Worm (Caenorhabditis elegans) whole organism, L2 larva: ENCODE data around the gene math-39.

Experiments
- C34F6.9 ChIP-seq: fragments of 150-350 bp; optimal IDR thresholded peaks from 2 replicates; lab custom pipeline; 2014; ENCODE audit warnings: missing biosample characterization, missing genetic modification characterization
- F13H6.1 ChIP-seq: sonication (generic microtip); optimal IDR thresholded peaks from 2 replicates; lab custom pipeline; 2016; ENCODE audit warnings: missing genetic modification characterization, missing compliant biosample characterization
- Y55F3AM.14 ChIP-seq: fragments of 200-800 bp; sonication (Bioruptor generic); optimal IDR thresholded peaks from 2 replicates; lab custom pipeline; 2018; ENCODE audit warnings: mild to moderate bottlenecking, missing genetic modification characterization, missing compliant biosample characterization
- ZK546.5 ChIP-seq: sonication (generic microtip); optimal IDR thresholded peaks from 2 replicates; lab custom pipeline; 2017; ENCODE audit warnings: missing biosample characterization, missing genetic modification characterization
- alr-1 ChIP-seq: fragments of 150-350 bp; optimal IDR thresholded peaks from 2 replicates; lab custom pipeline; 2014; ENCODE audit warnings: missing biosample characterization, missing genetic modification characterization
- ama-1 ChIP-seq: fragments of 150-350 bp; optimal IDR thresholded peaks from 2 replicates; lab custom pipeline; 2018; ENCODE audit warnings: inconsistent platforms
- ceh-16 ChIP-seq: fragments of 150-350 bp; optimal IDR thresholded peaks from 2 replicates; lab custom pipeline; 2014; ENCODE audit warnings: missing biosample characterization, missing genetic modification characterization
- crh-2 ChIP-seq: sonication (generic microtip); optimal IDR thresholded peaks from 2 replicates; lab custom pipeline; 2017; ENCODE audit warnings: missing biosample characterization, missing genetic modification characterization
- dmd-4 ChIP-seq: sonication (generic microtip); optimal IDR thresholded peaks from 2 replicates; lab custom pipeline; 2017; ENCODE audit warnings: missing biosample characterization, missing genetic modification characterization
- egl-27 ChIP-seq: sonication (generic microtip); optimal IDR thresholded peaks from 3 replicates; lab custom pipeline; 2017; ENCODE audit warnings: missing biosample characterization, missing genetic modification reagents, missing genetic modification characterization
- elt-3 ChIP-seq: sonication (generic microtip); optimal IDR thresholded peaks from 2 replicates; lab custom pipeline; 2017; ENCODE audit warnings: missing biosample characterization, missing genetic modification characterization
- fos-1 ChIP-seq: fragments of 150-350 bp; optimal IDR thresholded peaks from 2 replicates; lab custom pipeline; 2014; ENCODE audit warnings: missing biosample characterization, missing genetic modification characterization
- gmeb-1 ChIP-seq: fragments of 150-350 bp; optimal IDR thresholded peaks from 2 replicates; lab custom pipeline; 2014; ENCODE audit warnings: missing biosample characterization, missing genetic modification characterization
- lin-13 ChIP-seq: fragments of 150-350 bp; optimal IDR thresholded peaks from 2 replicates; lab custom pipeline; 2014; ENCODE audit warnings: missing biosample characterization, missing genetic modification reagents, missing genetic modification characterization
- lin-39 ChIP-seq: fragments of 150-350 bp; optimal IDR thresholded peaks from 2 replicates; lab custom pipeline; 2014; ENCODE audit warnings: missing biosample characterization, missing genetic modification reagents, missing genetic modification characterization
- lsy-2 ChIP-seq, 2 experiments: fragments of 150-350 bp in 1 of 2; sonication (generic microtip) in 1 of 2; optimal IDR thresholded peaks; 2 replicates each; lab custom pipeline; 2014 to 2017; ENCODE audit warnings: missing biosample characterization in 2 of 2, missing genetic modification characterization in 2 of 2
- mbf-1 ChIP-seq: sonication (generic microtip); optimal IDR thresholded peaks from 2 replicates; lab custom pipeline; 2017; ENCODE audit warnings: missing biosample characterization, missing genetic modification characterization
- nhr-10 ChIP-seq: sonication (generic microtip); optimal IDR thresholded peaks from 2 replicates; lab custom pipeline; 2017; ENCODE audit warnings: missing biosample characterization, missing genetic modification characterization
- nhr-11 ChIP-seq: fragments of 150-350 bp; optimal IDR thresholded peaks from 2 replicates; lab custom pipeline; 2014; ENCODE audit warnings: missing biosample characterization, missing genetic modification characterization
- nhr-12 ChIP-seq: fragments of 150-350 bp; optimal IDR thresholded peaks from 2 replicates; lab custom pipeline; 2014; ENCODE audit warnings: missing biosample characterization, missing genetic modification characterization
- nhr-129 ChIP-seq: fragments of 150-350 bp; optimal IDR thresholded peaks from 2 replicates; lab custom pipeline; 2014; ENCODE audit warnings: missing biosample characterization, missing genetic modification characterization
- nhr-21 ChIP-seq: fragments of 150-350 bp; optimal IDR thresholded peaks from 2 replicates; lab custom pipeline; 2014; ENCODE audit warnings: missing biosample characterization, missing genetic modification characterization
- nhr-23 ChIP-seq: fragments of 150-350 bp; optimal IDR thresholded peaks from 2 replicates; lab custom pipeline; 2014; ENCODE audit warnings: missing biosample characterization, missing genetic modification reagents, missing genetic modification characterization
- nhr-25 ChIP-seq: fragments of 150-350 bp; sonication (generic microtip); optimal IDR thresholded peaks from 3 replicates; lab custom pipeline; 2014; ENCODE audit warnings: missing biosample characterization, missing genetic modification characterization
- peb-1 ChIP-seq: fragments of 150-350 bp; optimal IDR thresholded peaks from 2 replicates; lab custom pipeline; 2014; ENCODE audit warnings: missing biosample characterization, missing genetic modification characterization
- sem-4 ChIP-seq: fragments of 150-350 bp; optimal IDR thresholded peaks from 2 replicates; lab custom pipeline; 2014; ENCODE audit warnings: missing biosample characterization, missing genetic modification reagents, missing genetic modification characterization
- sma-3 ChIP-seq: sonication (generic microtip); optimal IDR thresholded peaks from 2 replicates; lab custom pipeline; 2016; ENCODE audit warnings: missing genetic modification reagents, missing genetic modification characterization, missing compliant biosample characterization
- sma-9 ChIP-seq, 2 experiments: fragments of 150-350 bp in 1 of 2; sonication (generic microtip) in 1 of 2; optimal IDR thresholded peaks; 2 replicates each; lab custom pipeline; 2014 to 2016; ENCODE audit warnings: missing genetic modification characterization in 2 of 2, mild to moderate bottlenecking in 1 of 2, missing biosample characterization in 1 of 2, missing compliant biosample characterization in 1 of 2, missing genetic modification reagents in 1 of 2, moderate library complexity in 1 of 2
- snpc-4 ChIP-seq: fragments of 150-350 bp; optimal IDR thresholded peaks from 2 replicates; lab custom pipeline; 2014; ENCODE audit warnings: missing biosample characterization, missing genetic modification characterization
- unc-39 ChIP-seq: fragments of 150-350 bp; optimal IDR thresholded peaks from 2 replicates; lab custom pipeline; 2014; ENCODE audit warnings: missing biosample characterization, missing genetic modification characterization
- unc-55 ChIP-seq: fragments of 150-350 bp; sonication (generic microtip); optimal IDR thresholded peaks from 3 replicates; lab custom pipeline; 2014; ENCODE audit warnings: missing biosample characterization, missing genetic modification reagents, missing genetic modification characterization
- unc-62 ChIP-seq: fragments of 150-350 bp; optimal IDR thresholded peaks from 2 replicates; lab custom pipeline; 2014; ENCODE audit warnings: missing biosample characterization, missing genetic modification reagents, missing genetic modification characterization
- zag-1 ChIP-seq: fragments of 150-350 bp; optimal IDR thresholded peaks from 2 replicates; lab custom pipeline; 2014; ENCODE audit warnings: missing biosample characterization, missing genetic modification characterization
- ztf-1 ChIP-seq: fragments of 200-800 bp; sonication (Bioruptor generic); conservative IDR thresholded peaks from 2 replicates; pipeline ENCODE4 v1.3.6; 2022; ENCODE audit warnings: missing genetic modification characterization, missing compliant biosample characterization
- ztf-11 ChIP-seq: sonication (generic microtip); optimal IDR thresholded peaks from 2 replicates; lab custom pipeline; 2017; ENCODE audit warnings: missing biosample characterization, missing genetic modification characterization
- ztf-4 ChIP-seq: fragments of 150-350 bp; optimal IDR thresholded peaks from 2 replicates; lab custom pipeline; 2014; ENCODE audit warnings: missing biosample characterization, missing genetic modification characterization

The math-39 gene

ce11 chrII:1806358-1806757, 25.8 kb upstream of the math-39 start, which contains the start of gene C08F1.12:
TSS of gene C08F1.12 (minus strand) at chrII:1806458.
- TF ChIP-seq lin-39 (tag; lab: Kevin White, UChicago) (no peak), lsy-2 (tag; optimal IDR thresholded peaks at IDR 0.05; lab: Kevin White, UChicago) (no peak), nhr-10 (no peak), snpc-4 (tag; lab: Kevin White, UChicago) (no peak), unc-62 (no peak)

ce11 chrII:1808217-1808616, 23.9 kb upstream of the math-39 start, which contains the start of gene C08F1.8:
TSS of gene C08F1.8 (minus strand) at chrII:1808317.
- TF ChIP-seq peb-1 (tag; lab: Kevin White, UChicago) (no peak), unc-55 (GFP tag; lab: Kevin White, UChicago) (peak; percentile 8)

ce11 chrII:1816053-1816452, 16.1 kb upstream of the math-39 start:
- TF ChIP-seq ceh-16 (tag; lab: Kevin White, UChicago) (no peak), nhr-25 (tag; lab: Kevin White, UChicago) (no peak), Y55F3AM.14 (GFP tag; lab: Kevin White, UChicago) (no peak), sem-4 (no peak), elt-3 (tag; lab: Kevin White, UChicago) (no peak), zag-1 (no peak), ztf-1 (GFP tag; lab: Robert Waterston, UW) (no peak), alr-1 (tag; lab: Kevin White, UChicago) (no peak), mbf-1 (tag; lab: Kevin White, UChicago) (no peak), dmd-4 (tag; lab: Kevin White, UChicago) (no peak), unc-39 (tag; lab: Kevin White, UChicago) (no peak)

- no peak for TF ChIP-seq mbf-1 (tag; lab: Kevin White, UChicago)
- TF ChIP-seq gmeb-1 (tag; lab: Kevin White, UChicago): no peak
- TF ChIP-seq dmd-4 (tag; lab: Kevin White, UChicago): no peak
- TF ChIP-seq unc-62: no peak
- TF ChIP-seq ztf-4: no peak
- TF ChIP-seq zag-1: no peak
- TF ChIP-seq nhr-25 (tag; lab: Kevin White, UChicago): no peak
- TF ChIP-seq sma-3 (GFP tag; lab: Kevin White, UChicago): no peak
- TF ChIP-seq lsy-2 (tag; optimal IDR thresholded peaks at IDR 0.05; lab: Kevin White, UChicago): no peak
- TF ChIP-seq ama-1: no peak
Measured at ce11 chrII:1818300-1818699, 13.8 kb upstream of the math-39 start, which contains the start of gene fbxb-10. TSS of gene fbxb-10 (minus strand) at chrII:1818400.

- TF ChIP-seq nhr-12 (tag; lab: Kevin White, UChicago) (no peak), elt-3 (tag; lab: Kevin White, UChicago) (no peak), crh-2 (tag; lab: Kevin White, UChicago) (peak; percentile 75), nhr-23 (tag; lab: Kevin White, UChicago) (no peak), fos-1 (peak; percentile 97), F13H6.1 (tag; lab: Kevin White, UChicago) (peak; percentile 44), sma-9 (GFP tag; optimal IDR thresholded peaks at IDR 0.05; lab: Kevin White, UChicago) (peak; percentile 82), sma-9 (tag; optimal IDR thresholded peaks at IDR 0.05; lab: Kevin White, UChicago) (no peak), C34F6.9 (tag; lab: Kevin White, UChicago) (peak; percentile 87), lin-13 (no peak), gmeb-1 (tag; lab: Kevin White, UChicago) (peak; percentile 75), ztf-11 (no peak), mbf-1 (tag; lab: Kevin White, UChicago) (no peak), lin-39 (tag; lab: Kevin White, UChicago) (no peak), egl-27 (tag; lab: Kevin White, UChicago) (peak; percentile 45), zag-1 (no peak), unc-55 (GFP tag; lab: Kevin White, UChicago) (peak; percentile 71), nhr-11 (no peak), dmd-4 (tag; lab: Kevin White, UChicago) (no peak), ZK546.5 (tag; lab: Kevin White, UChicago) (no peak), nhr-10 (no peak), nhr-129 (tag; lab: Kevin White, UChicago) (peak; percentile 100), nhr-21 (tag; lab: Kevin White, UChicago) (peak; percentile 29), lsy-2 (tag; optimal IDR thresholded peaks at IDR 0.05; lab: Kevin White, UChicago) (peak; percentile 46 to 75), ztf-1 (GFP tag; lab: Robert Waterston, UW) (no peak)
Measured at ce11 chrII:1819944-1820570, 12.1 kb upstream of the math-39 start, which contains the start of gene fbxc-19. TSS of gene fbxc-19 (plus strand) at chrII:1820479.
